Worm (Caenorhabditis elegans) whole organism, L3 larva: ENCODE data around the gene C07E3.8.

Experiments
- R02D3.7 ChIP-seq: fragments of 150-350 bp; optimal IDR thresholded peaks from 2 replicates; lab custom pipeline; 2014; ENCODE audit warnings: missing biosample characterization, missing genetic modification characterization
- ceh-16 ChIP-seq: sonication (generic microtip); optimal IDR thresholded peaks from 2 replicates; lab custom pipeline; 2017; ENCODE audit warnings: missing biosample characterization, missing genetic modification characterization
- egl-27 ChIP-seq: sonication (generic microtip); optimal IDR thresholded peaks from 4 replicates; lab custom pipeline; 2017; ENCODE audit warnings: missing biosample characterization, missing genetic modification reagents, missing genetic modification characterization
- elt-3 ChIP-seq, 3 experiments: fragments of 150-350 bp in 1 of 3; sonication (generic microtip) in 2 of 3; optimal IDR thresholded peaks; 2 replicates in 2 of 3; 4 replicates in 1 of 3; lab custom pipeline; 2014 to 2017; ENCODE audit warnings: missing biosample characterization in 3 of 3, missing genetic modification characterization in 3 of 3
- fkh-10 ChIP-seq: sonication (generic microtip); optimal IDR thresholded peaks from 2 replicates; lab custom pipeline; 2017; ENCODE audit warnings: missing biosample characterization, missing genetic modification reagents, missing genetic modification characterization
- nfya-1 ChIP-seq: sonication (generic microtip); optimal IDR thresholded peaks from 2 replicates; lab custom pipeline; 2017; ENCODE audit warnings: missing genetic modification characterization, mild to moderate bottlenecking, missing compliant biosample characterization, antibody characterized with exemption, moderate library complexity; ENCODE audit not compliant: insufficient read depth
- nhr-11 ChIP-seq: fragments of 150-350 bp; optimal IDR thresholded peaks from 2 replicates; lab custom pipeline; 2014; ENCODE audit warnings: missing biosample characterization, missing genetic modification characterization
- nhr-237 ChIP-seq: fragments of 150-350 bp; optimal IDR thresholded peaks from 2 replicates; lab custom pipeline; 2014; ENCODE audit warnings: missing biosample characterization, missing genetic modification characterization
- nhr-67 ChIP-seq: fragments of 150-350 bp; optimal IDR thresholded peaks from 2 replicates; lab custom pipeline; 2014; ENCODE audit warnings: missing biosample characterization, missing genetic modification characterization
- nhr-77 ChIP-seq: fragments of 150-350 bp; optimal IDR thresholded peaks from 2 replicates; lab custom pipeline; 2014; ENCODE audit warnings: missing biosample characterization, missing genetic modification characterization
- pha-4 ChIP-seq: fragments of 150-350 bp; optimal IDR thresholded peaks from 2 replicates; lab custom pipeline; 2014; ENCODE audit warnings: missing biosample characterization, missing genetic modification reagents, missing genetic modification characterization
- pqm-1 ChIP-seq: fragments of 150-350 bp; optimal IDR thresholded peaks from 2 replicates; lab custom pipeline; 2017; ENCODE audit warnings: missing biosample characterization, missing genetic modification characterization, inconsistent platforms
- unc-39 ChIP-seq: sonication (generic microtip); optimal IDR thresholded peaks from 4 replicates; lab custom pipeline; 2017; ENCODE audit warnings: missing biosample characterization, missing genetic modification characterization
- zag-1 ChIP-seq: fragments of 150-350 bp; optimal IDR thresholded peaks from 2 replicates; lab custom pipeline; 2014; ENCODE audit warnings: missing biosample characterization, missing genetic modification characterization

DNA sequence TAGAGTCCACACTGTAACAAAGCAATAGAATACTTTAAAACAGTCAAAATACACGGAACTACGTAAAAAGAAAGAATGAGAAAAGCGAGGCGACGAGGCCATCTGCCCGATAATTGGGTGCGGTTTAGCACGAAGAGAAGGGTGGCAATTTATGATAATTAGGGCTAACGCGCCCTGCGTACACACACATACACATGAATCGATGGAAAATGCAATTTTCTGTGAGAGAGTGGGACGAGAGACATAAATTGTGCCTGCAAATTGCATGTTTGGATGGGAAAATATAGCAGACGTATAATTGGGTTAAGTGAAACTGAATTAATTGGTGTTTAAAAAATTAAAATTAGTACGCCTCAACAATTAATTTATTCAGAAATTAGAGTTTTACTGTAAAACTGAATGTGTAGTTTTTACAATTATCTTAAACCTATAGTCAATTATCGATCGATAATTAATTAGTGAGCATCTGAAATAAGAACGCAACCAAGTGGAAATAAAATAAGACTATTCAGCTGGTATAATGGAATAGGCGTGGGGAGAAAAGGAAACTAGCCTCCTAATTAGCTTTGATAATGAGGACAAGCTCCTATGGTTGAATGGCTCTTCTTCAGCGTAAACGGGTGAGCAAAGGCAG lies 21.6 kb downstream of the C07E3.8 start:
- TF ChIP-seq ceh-16 (tag; lab: Kevin White, UChicago), result no peak
- no peak for TF ChIP-seq fkh-10 (GFP tag; lab: Kevin White, UChicago)
- no peak for TF ChIP-seq pha-4 (tag; lab: Kevin White, UChicago)
- TF ChIP-seq nhr-237, result no peak
- TF ChIP-seq nfya-1, result no peak
- no peak for TF ChIP-seq elt-3 (tag; optimal IDR thresholded peaks at IDR 0.05; lab: Kevin White, UChicago)
- TF ChIP-seq R02D3.7 (tag; lab: Kevin White, UChicago), result no peak
- no peak for TF ChIP-seq nhr-67
- no peak for TF ChIP-seq egl-27 (tag; lab: Kevin White, UChicago)
- no peak for TF ChIP-seq pqm-1 (tag; lab: Kevin White, UChicago)
- TF ChIP-seq zag-1 (tag; lab: Kevin White, UChicago), result no peak
- no peak for TF ChIP-seq nhr-11
- no peak for TF ChIP-seq unc-39 (tag; lab: Kevin White, UChicago)
- no peak for TF ChIP-seq nhr-77 (tag; lab: Kevin White, UChicago)
